Fruit fly (Drosophila melanogaster) whole organism, embryonic: Measurements from ENCODE around the gene CG5644.

Experiments
- Ada2b ChIP-seq: fragments of 200-800 bp; sonication (Bioruptor generic); IDR thresholded peaks from 2 replicates; pipeline ENCODE4 v1.3.6; 2022; ENCODE audit warnings: missing biosample characterization, missing genetic modification characterization
- Atf-2 ChIP-seq: fragments of 200-800 bp; sonication (Bioruptor generic); optimal IDR thresholded peaks from 2 replicates; lab custom pipeline; 2016; ENCODE audit warnings: missing biosample characterization, missing genetic modification characterization
- CG11723 ChIP-seq: fragments of 200-800 bp; sonication (Bioruptor generic); optimal IDR thresholded peaks from 2 replicates; lab custom pipeline; 2017; ENCODE audit warnings: missing biosample characterization, mild to moderate bottlenecking, missing genetic modification characterization
- CG12769 ChIP-seq: fragments of 200-800 bp; sonication (Bioruptor generic); optimal IDR thresholded peaks from 2 replicates; lab custom pipeline; 2019; ENCODE audit warnings: missing biosample characterization, mild to moderate bottlenecking, missing genetic modification characterization, moderate library complexity
- CG12942 ChIP-seq: fragments of 200-800 bp; sonication (Bioruptor generic); optimal IDR thresholded peaks from 3 replicates; lab custom pipeline; 2016; ENCODE audit warnings: missing biosample characterization, missing genetic modification characterization
- CG13775 ChIP-seq: fragments of 200-800 bp; sonication (Bioruptor generic); optimal IDR thresholded peaks from 3 replicates; lab custom pipeline; 2017; ENCODE audit warnings: missing biosample characterization, mild to moderate bottlenecking, missing genetic modification characterization
- CG15073 ChIP-seq: fragments of 200-800 bp; sonication (Bioruptor generic); optimal IDR thresholded peaks from 2 replicates; lab custom pipeline; 2016; ENCODE audit warnings: missing biosample characterization, missing genetic modification characterization
- CG1603 ChIP-seq: fragments of 200-800 bp; sonication (Bioruptor generic); optimal IDR thresholded peaks from 2 replicates; lab custom pipeline; 2019; ENCODE audit warnings: missing biosample characterization, mild to moderate bottlenecking, missing genetic modification characterization, moderate library complexity
- CG16815 ChIP-seq: fragments of 200-800 bp; sonication (Bioruptor generic); optimal IDR thresholded peaks from 3 replicates; lab custom pipeline; 2017; ENCODE audit warnings: missing biosample characterization, mild to moderate bottlenecking, missing genetic modification characterization
- CG17802 ChIP-seq: fragments of 200-800 bp; sonication (Bioruptor generic); optimal IDR thresholded peaks from 2 replicates; lab custom pipeline; 2018; ENCODE audit warnings: missing biosample characterization, mild to moderate bottlenecking, missing genetic modification characterization, moderate library complexity
- CG17829 ChIP-seq: fragments of 200-800 bp; optimal IDR thresholded peaks from 2 replicates; lab custom pipeline; 2019; ENCODE audit warnings: missing biosample characterization, mild to moderate bottlenecking, missing genetic modification characterization, moderate library complexity
- CG18599 ChIP-seq: fragments of 200-800 bp; sonication (Bioruptor generic); optimal IDR thresholded peaks from 3 replicates; lab custom pipeline; 2017; ENCODE audit warnings: missing biosample characterization, missing genetic modification characterization, mild to moderate bottlenecking, moderate library complexity, missing genetic modification reagents
- CG30020 ChIP-seq: fragments of 200-800 bp; optimal IDR thresholded peaks from 2 replicates; lab custom pipeline; 2019; ENCODE audit warnings: missing biosample characterization, mild to moderate bottlenecking, missing genetic modification characterization, moderate library complexity
- CG32772 ChIP-seq: fragments of 200-800 bp; sonication (Bioruptor generic); IDR thresholded peaks from 2 replicates; pipeline ENCODE4 v1.3.6; 2022; ENCODE audit warnings: missing biosample characterization, missing genetic modification characterization
- CG34422 ChIP-seq: fragments of 200-800 bp; sonication (Bioruptor generic); IDR thresholded peaks from 3 replicates; pipeline ENCODE4 v1.3.6; 2022; ENCODE audit warnings: missing biosample characterization, missing genetic modification characterization
- CG42726 ChIP-seq: fragments of 200-800 bp; sonication (Bioruptor generic); IDR thresholded peaks from 2 replicates; pipeline ENCODE4 v1.3.6; 2022; ENCODE audit warnings: missing biosample characterization, missing genetic modification characterization; ENCODE audit not compliant: partially characterized antibody
- CG5180 ChIP-seq: fragments of 200-800 bp; sonication (Bioruptor generic); optimal IDR thresholded peaks from 3 replicates; lab custom pipeline; 2017; ENCODE audit warnings: missing biosample characterization, missing genetic modification characterization, mild to moderate bottlenecking, moderate library complexity, missing genetic modification reagents
- CG6813 ChIP-seq: fragments of 200-800 bp; sonication (Bioruptor generic); optimal IDR thresholded peaks from 2 replicates; lab custom pipeline; 2017; ENCODE audit warnings: missing biosample characterization, missing genetic modification characterization, mild to moderate bottlenecking, moderate library complexity, missing genetic modification reagents
- CG7987 ChIP-seq: fragments of 200-800 bp; sonication (Bioruptor generic); optimal IDR thresholded peaks from 2 replicates; lab custom pipeline; 2018; ENCODE audit warnings: missing biosample characterization, mild to moderate bottlenecking, missing genetic modification characterization, moderate library complexity
- CG8089 ChIP-seq: fragments of 200-800 bp; sonication (Bioruptor generic); optimal IDR thresholded peaks from 3 replicates; lab custom pipeline; 2016; ENCODE audit warnings: missing biosample characterization, missing genetic modification characterization
- CG8388 ChIP-seq: fragments of 200-800 bp; sonication (Bioruptor generic); optimal IDR thresholded peaks from 2 replicates; lab custom pipeline; 2019; ENCODE audit warnings: missing biosample characterization, mild to moderate bottlenecking, missing genetic modification characterization, moderate library complexity
- CG8924 ChIP-seq: fragments of 200-800 bp; optimal IDR thresholded peaks from 3 replicates; lab custom pipeline; 2019; ENCODE audit warnings: missing biosample characterization, mild to moderate bottlenecking, missing genetic modification characterization, moderate library complexity
- CG8944 ChIP-seq: fragments of 200-800 bp; sonication (Bioruptor generic); optimal IDR thresholded peaks from 3 replicates; lab custom pipeline; 2016; ENCODE audit warnings: missing biosample characterization, missing genetic modification characterization
- HLH54F ChIP-seq: fragments of 200-800 bp; sonication (Bioruptor generic); optimal IDR thresholded peaks from 3 replicates; lab custom pipeline; 2016; ENCODE audit warnings: missing biosample characterization, missing genetic modification characterization
- HmgD ChIP-seq: fragments of 200-800 bp; sonication (Bioruptor generic); optimal IDR thresholded peaks from 3 replicates; lab custom pipeline; 2016; ENCODE audit warnings: missing biosample characterization, missing genetic modification characterization
- Hsf ChIP-seq: fragments of 200-800 bp; sonication (Bioruptor generic); optimal IDR thresholded peaks from 3 replicates; lab custom pipeline; 2016; ENCODE audit warnings: missing biosample characterization, missing genetic modification characterization
- Mes4 ChIP-seq: fragments of 200-800 bp; sonication (Bioruptor generic); optimal IDR thresholded peaks from 2 replicates; lab custom pipeline; 2016; ENCODE audit warnings: missing biosample characterization, missing genetic modification characterization
- Pdp1 ChIP-seq, 2 experiments: fragments of 200-800 bp; sonication (Bioruptor generic); optimal IDR thresholded peaks; 3 replicates each; lab custom pipeline; 2016; ENCODE audit warnings: missing biosample characterization in 2 of 2, missing genetic modification characterization in 2 of 2, mild to moderate bottlenecking in 1 of 2, moderate library complexity in 1 of 2
- Ravus ChIP-seq: fragments of 200-800 bp; sonication (Bioruptor generic); IDR thresholded peaks from 2 replicates; pipeline ENCODE4 v1.3.6; 2022; ENCODE audit warnings: missing biosample characterization, missing genetic modification characterization
- Side ChIP-seq: fragments of 200-800 bp; sonication (Bioruptor generic); optimal IDR thresholded peaks from 2 replicates; lab custom pipeline; 2016; ENCODE audit warnings: missing biosample characterization, missing genetic modification characterization
- ab ChIP-seq: fragments of 200-800 bp; sonication (Bioruptor generic); optimal IDR thresholded peaks from 2 replicates; lab custom pipeline; 2016; ENCODE audit warnings: missing biosample characterization, missing genetic modification characterization
- bigmax ChIP-seq: fragments of 200-800 bp; sonication (Bioruptor generic); optimal IDR thresholded peaks from 2 replicates; lab custom pipeline; 2018; ENCODE audit warnings: missing biosample characterization, mild to moderate bottlenecking, missing genetic modification characterization
- chn ChIP-seq: fragments of 200-800 bp; sonication (Bioruptor generic); optimal IDR thresholded peaks from 2 replicates; lab custom pipeline; 2016; ENCODE audit warnings: missing biosample characterization, missing genetic modification characterization
- ewg ChIP-seq: fragments of 200-800 bp; sonication (Bioruptor generic); optimal IDR thresholded peaks from 3 replicates; lab custom pipeline; 2017; ENCODE audit warnings: mild to moderate bottlenecking, missing biosample characterization, missing genetic modification reagents, missing genetic modification characterization
- eyg ChIP-seq: fragments of 200-800 bp; sonication (Bioruptor generic); optimal IDR thresholded peaks from 3 replicates; lab custom pipeline; 2016; ENCODE audit warnings: missing biosample characterization, missing genetic modification characterization
- gfzf ChIP-seq: fragments of 200-800 bp; sonication (Bioruptor generic); optimal IDR thresholded peaks from 2 replicates; lab custom pipeline; 2016; ENCODE audit warnings: missing biosample characterization, mild to moderate bottlenecking, missing genetic modification characterization, moderate library complexity
- grn ChIP-seq: fragments of 200-800 bp; sonication (Bioruptor generic); optimal IDR thresholded peaks from 3 replicates; lab custom pipeline; 2017; ENCODE audit warnings: missing biosample characterization, missing genetic modification characterization
- gsb-n ChIP-seq: fragments of 200-800 bp; sonication (Bioruptor generic); optimal IDR thresholded peaks from 3 replicates; lab custom pipeline; 2018; ENCODE audit warnings: missing biosample characterization, mild to moderate bottlenecking, missing genetic modification characterization
- hb ChIP-seq: fragments of 200-800 bp; sonication (Bioruptor generic); IDR thresholded peaks from 3 replicates; pipeline ENCODE4 v1.3.6; 2022; ENCODE audit warnings: missing biosample characterization, missing genetic modification characterization; ENCODE audit not compliant: partially characterized antibody
- hth ChIP-seq: fragments of >200 bp; optimal IDR thresholded peaks from 2 replicates; lab custom pipeline; 2017; ENCODE audit warnings: inconsistent platforms
- jing ChIP-seq: fragments of 200-800 bp; sonication (Bioruptor generic); optimal IDR thresholded peaks from 2 replicates; lab custom pipeline; 2018; ENCODE audit warnings: missing biosample characterization, mild to moderate bottlenecking, missing genetic modification characterization
- knrl ChIP-seq: fragments of 200-800 bp; sonication (Bioruptor generic); IDR thresholded peaks from 3 replicates; pipeline ENCODE4 v1.3.6; 2022; ENCODE audit warnings: missing biosample characterization, missing genetic modification characterization; ENCODE audit not compliant: partially characterized antibody
- p53 ChIP-seq: fragments of 200-800 bp; sonication (Bioruptor generic); optimal IDR thresholded peaks from 2 replicates; lab custom pipeline; 2016; ENCODE audit warnings: missing biosample characterization, missing genetic modification characterization
- pb ChIP-seq: fragments of 200-800 bp; sonication (Bioruptor generic); optimal IDR thresholded peaks from 3 replicates; lab custom pipeline; 2016; ENCODE audit warnings: missing biosample characterization, missing genetic modification characterization
- sens ChIP-seq: fragments of 200-800 bp; sonication (Bioruptor generic); peaks from one replicate; lab custom pipeline; 2016; ENCODE audit warnings: missing biosample characterization, missing genetic modification characterization
- sim ChIP-seq: fragments of 200-800 bp; sonication (Bioruptor generic); IDR thresholded peaks from 2 replicates; pipeline ENCODE4 v1.3.6; 2022; ENCODE audit warnings: missing biosample characterization, missing genetic modification characterization
- sisA ChIP-seq: fragments of 200-800 bp; sonication (Bioruptor generic); IDR thresholded peaks from 2 replicates; pipeline ENCODE4 v1.3.6; 2022; ENCODE audit warnings: missing biosample characterization, missing genetic modification characterization
- toy ChIP-seq: fragments of 200-800 bp; sonication (Bioruptor generic); IDR thresholded peaks from 2 replicates; pipeline ENCODE4 v1.3.6; 2022; ENCODE audit warnings: missing biosample characterization, missing genetic modification characterization
- twi ChIP-seq: fragments of 200-800 bp; optimal IDR thresholded peaks from 2 replicates; lab custom pipeline; 2019; ENCODE audit warnings: missing biosample characterization, mild to moderate bottlenecking, missing genetic modification characterization, moderate library complexity
- wdn ChIP-seq: fragments of 200-800 bp; sonication (Bioruptor generic); IDR thresholded peaks from 2 replicates; pipeline ENCODE4 v1.3.6; 2022; ENCODE audit warnings: missing biosample characterization, missing genetic modification characterization
- wek ChIP-seq: fragments of 200-800 bp; sonication (Bioruptor generic); optimal IDR thresholded peaks from 3 replicates; lab custom pipeline; 2018; ENCODE audit warnings: missing biosample characterization, mild to moderate bottlenecking, missing genetic modification characterization, moderate library complexity
- yki ChIP-seq: fragments of >200 bp; optimal IDR thresholded peaks from 3 replicates; lab custom pipeline; 2018

The CG5644 gene

dm6 chr3L:9025680-9026079, 46.0 kb upstream of the CG5644 start (continued):
- TF ChIP-seq CG17829 (peak; percentile 87), pb (GFP tag; lab: Kevin White, UChicago) (peak; percentile 52), knrl (GFP tag; lab: Robert Waterston, UW) (no peak), ewg (GFP tag; lab: Kevin White, UChicago) (peak; percentile 72), CG1603 (tag; lab: Kevin White, UChicago) (peak; percentile 76), wek (GFP tag; lab: Kevin White, UChicago) (peak; percentile 15), CG5180 (GFP tag; lab: Kevin White, UChicago) (peak; percentile 74), CG8388 (GFP tag; lab: Kevin White, UChicago) (peak; percentile 83), sens (peak; percentile 97), wdn (GFP tag; lab: Robert Waterston, UW) (peak; percentile 63), Hsf (GFP tag; lab: Kevin White, UChicago) (peak; percentile 82), bigmax (GFP tag; lab: Kevin White, UChicago) (no peak), Atf-2 (peak; percentile 77), Ada2b (GFP tag; lab: Robert Waterston, UW) (peak; percentile 94), HmgD (GFP tag; lab: Kevin White, UChicago) (no peak), CG16815 (GFP tag; lab: Kevin White, UChicago) (peak; percentile 50), Ravus (GFP tag; lab: Robert Waterston, UW) (peak; percentile 76), eyg (GFP tag; lab: Kevin White, UChicago) (peak; percentile 62), CG12942 (peak; percentile 72), grn (peak; percentile 89), CG17802 (tag; lab: Kevin White, UChicago) (peak; percentile 43), CG15073 (no peak), CG11723 (GFP tag; lab: Kevin White, UChicago) (peak; percentile 50), Pdp1 (GFP tag; optimal IDR thresholded peaks at IDR 0.05; lab: Kevin White, UChicago) (peak; percentile 85 to 88), Mes4 (GFP tag; lab: Kevin White, UChicago) (peak; percentile 65), gsb-n (peak; percentile 83), CG30020 (tag; lab: Kevin White, UChicago) (peak; percentile 40), ab (peak; percentile 37), CG13775 (peak; percentile 65), CG6813 (peak; percentile 74), hth (no peak), toy (GFP tag; lab: Robert Waterston, UW) (peak; percentile 53; the same call in 1 of the 2 replicates), yki (lab: Kevin White, UChicago) (no peak), sim (GFP tag; lab: Robert Waterston, UW) (peak; percentile 86), chn (GFP tag; lab: Kevin White, UChicago) (peak; percentile 80), gfzf (GFP tag; lab: Kevin White, UChicago) (no peak), HLH54F (GFP tag; lab: Kevin White, UChicago) (peak; percentile 77), CG8944 (peak; percentile 75), hb (GFP tag; lab: Robert Waterston, UW) (no peak), p53 (GFP tag; lab: Kevin White, UChicago) (no peak), CG34422 (GFP tag; lab: Robert Waterston, UW) (peak; percentile 92), CG32772 (GFP tag; lab: Robert Waterston, UW) (peak; percentile 90), CG42726 (no peak), twi (tag; lab: Kevin White, UChicago) (peak; percentile 57), jing (GFP tag; lab: Kevin White, UChicago) (peak; percentile 74), CG8924 (tag; lab: Kevin White, UChicago) (peak; percentile 85), CG7987 (GFP tag; lab: Kevin White, UChicago) (peak; percentile 40), CG8089 (GFP tag; lab: Kevin White, UChicago) (peak; percentile 75), sisA (GFP tag; lab: Robert Waterston, UW) (peak; percentile 89), CG12769 (tag; lab: Kevin White, UChicago) (peak; percentile 80), CG18599 (GFP tag; lab: Kevin White, UChicago) (peak; percentile 77), Side (GFP tag; lab: Kevin White, UChicago) (peak; percentile 78)
